Worm (Caenorhabditis elegans) whole organism, L2 larva: ENCODE results near the gene acr-3.

Source experiments
- F13H6.1 ChIP-seq: sonication (generic microtip); optimal IDR thresholded peaks from 2 replicates; lab custom pipeline; 2016; ENCODE audit warnings: missing genetic modification characterization, missing compliant biosample characterization
- R02D3.7 ChIP-seq: fragments of 150-350 bp; optimal IDR thresholded peaks from 2 replicates; lab custom pipeline; 2014; ENCODE audit warnings: missing biosample characterization, missing genetic modification characterization
- fos-1 ChIP-seq: fragments of 150-350 bp; optimal IDR thresholded peaks from 2 replicates; lab custom pipeline; 2014; ENCODE audit warnings: missing biosample characterization, missing genetic modification characterization
- nhr-12 ChIP-seq: fragments of 150-350 bp; optimal IDR thresholded peaks from 2 replicates; lab custom pipeline; 2014; ENCODE audit warnings: missing biosample characterization, missing genetic modification characterization
- nhr-21 ChIP-seq: fragments of 150-350 bp; optimal IDR thresholded peaks from 2 replicates; lab custom pipeline; 2014; ENCODE audit warnings: missing biosample characterization, missing genetic modification characterization
- skn-1 ChIP-seq: sonication (generic microtip); optimal IDR thresholded peaks from 2 replicates; lab custom pipeline; 2017; ENCODE audit warnings: missing biosample characterization, missing genetic modification characterization
- unc-62 ChIP-seq: fragments of 150-350 bp; optimal IDR thresholded peaks from 2 replicates; lab custom pipeline; 2014; ENCODE audit warnings: missing biosample characterization, missing genetic modification reagents, missing genetic modification characterization

ce11 chrX:6740282-6740982 is 31.1 kb downstream of the acr-3 start:
- TF ChIP-seq nhr-12 (tag; lab: Kevin White, UChicago) (no peak), unc-62 (GFP tag; lab: Kevin White, UChicago) (no peak), nhr-21 (tag; lab: Kevin White, UChicago) (no peak), R02D3.7 (tag; lab: Kevin White, UChicago) (no peak), F13H6.1 (tag; lab: Kevin White, UChicago) (no peak), fos-1 (no peak), skn-1 (no peak)
